Fruit fly (Drosophila melanogaster): ENCODE results near the gene CG12795.

The CG12795 gene

DNA sequence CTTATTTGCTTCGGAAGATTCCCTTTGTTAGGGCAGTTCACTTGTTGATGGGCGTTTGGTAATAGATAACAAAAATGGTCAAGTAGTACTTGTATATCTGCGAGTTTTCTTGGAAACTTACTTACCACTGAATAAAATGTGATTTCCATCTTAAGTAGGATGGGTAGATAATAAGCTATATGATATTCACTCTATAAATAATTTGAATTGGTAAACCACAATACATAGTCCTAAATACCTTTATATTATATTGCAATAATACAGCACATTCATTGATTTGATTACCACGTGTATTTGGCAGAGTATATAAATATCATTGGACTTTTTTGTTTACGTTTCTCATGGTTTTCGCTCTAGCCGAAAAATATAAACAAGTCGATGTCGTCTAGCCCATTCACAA is 23.7 kb downstream of the CG12795 start (continued):
- peak; percentile 49 for TF ChIP-seq sug (tag; optimal IDR thresholded peaks at IDR 0.05)
- TF ChIP-seq CG5245 (GFP tag; optimal IDR thresholded peaks at IDR 0.05): no peak
- TF ChIP-seq trh (GFP tag; optimal IDR thresholded peaks at IDR 0.05): no peak
- TF ChIP-seq NC2α (GFP tag; optimal IDR thresholded peaks at IDR 0.05): no peak
- no peak for TF ChIP-seq bigmax (GFP tag; optimal IDR thresholded peaks at IDR 0.05)
- TF ChIP-seq CG3407 (GFP tag; optimal IDR thresholded peaks at IDR 0.05): peak; percentile 6
- peak; percentile 10 for TF ChIP-seq cato (GFP tag; optimal IDR thresholded peaks at IDR 0.05; ENCODE audit: borderline replicate concordance)
- no peak for TF ChIP-seq Adf1 (GFP tag; IDR thresholded peaks at IDR 0.05)
- TF ChIP-seq CG2116 (GFP tag; optimal IDR thresholded peaks at IDR 0.05): no peak
- TF ChIP-seq ken (GFP tag; IDR thresholded peaks at IDR 0.05): no peak
- peak; percentile 19 for TF ChIP-seq CG14710 (tag; optimal IDR thresholded peaks at IDR 0.05)
- TF ChIP-seq Spps (tag; optimal IDR thresholded peaks at IDR 0.05): no peak
- TF ChIP-seq Mad (GFP tag; optimal IDR thresholded peaks at IDR 0.05): peak; percentile 4
- no peak for TF ChIP-seq MTF-1 (GFP tag; optimal IDR thresholded peaks at IDR 0.05; ENCODE audit: borderline replicate concordance)
- TF ChIP-seq CG6272 (GFP tag; IDR thresholded peaks at IDR 0.05): no peak
- TF ChIP-seq CG12744 (GFP tag; optimal IDR thresholded peaks at IDR 0.05): peak; percentile 26
- TF ChIP-seq CG1024 (GFP tag; IDR thresholded peaks at IDR 0.05): no peak
- no peak for TF ChIP-seq Drgx (GFP tag; IDR thresholded peaks at IDR 0.05)
- no peak for TF ChIP-seq CG16815 (GFP tag; optimal IDR thresholded peaks at IDR 0.05)
- TF ChIP-seq dimm (GFP tag; IDR thresholded peaks at IDR 0.05): no peak
- no peak for TF ChIP-seq Hey (tag; optimal IDR thresholded peaks at IDR 0.05)
- no peak for TF ChIP-seq CG1832 (GFP tag; optimal IDR thresholded peaks at IDR 0.05)
- peak; percentile 56 for TF ChIP-seq zfh2 (GFP tag; optimal IDR thresholded peaks at IDR 0.05)
- TF ChIP-seq CG2120 (GFP tag; optimal IDR thresholded peaks at IDR 0.05): peak; percentile 78
- TF ChIP-seq CG5180 (GFP tag; optimal IDR thresholded peaks at IDR 0.05): peak; percentile 47
- no peak for TF ChIP-seq CG7928 (GFP tag; optimal IDR thresholded peaks at IDR 0.05)
- TF ChIP-seq Dip3 (GFP tag; optimal IDR thresholded peaks at IDR 0.05): peak; percentile 48
- TF ChIP-seq CG2129 (GFP tag; IDR thresholded peaks at IDR 0.05; ENCODE audit: partially characterized antibody): no peak
- no peak for TF ChIP-seq CG17328 (GFP tag; IDR thresholded peaks at IDR 0.05)
- peak; percentile 58 for TF ChIP-seq Six4 (GFP tag; optimal IDR thresholded peaks at IDR 0.05)
- no peak for TF ChIP-seq pnt (GFP tag; optimal IDR thresholded peaks at IDR 0.05)
- TF ChIP-seq CG8359 (GFP tag; optimal IDR thresholded peaks at IDR 0.05; ENCODE audit: borderline replicate concordance): no peak
- TF ChIP-seq her (GFP tag; optimal IDR thresholded peaks at IDR 0.05): no peak
- peak; percentile 53 for TF ChIP-seq HLH54F (GFP tag; optimal IDR thresholded peaks at IDR 0.05)
- TF ChIP-seq tx (GFP tag; optimal IDR thresholded peaks at IDR 0.05): no peak
- TF ChIP-seq crol (GFP tag; IDR thresholded peaks at IDR 0.05): no peak
- peak; percentile 71 for TF ChIP-seq lilli (GFP tag; optimal IDR thresholded peaks at IDR 0.05)
- TF ChIP-seq wdn (GFP tag; IDR thresholded peaks at IDR 0.05): no peak
- TF ChIP-seq Sry-β (GFP tag; optimal IDR thresholded peaks at IDR 0.05): no peak
- peak; percentile 50 for TF ChIP-seq nau (GFP tag; optimal IDR thresholded peaks at IDR 0.05)
- no peak for TF ChIP-seq Awh (GFP tag; IDR thresholded peaks at IDR 0.05)
- TF ChIP-seq CG17359 (tag; optimal IDR thresholded peaks at IDR 0.05): peak; percentile 52
- TF ChIP-seq wek (GFP tag; optimal IDR thresholded peaks at IDR 0.05): no peak
- peak; percentile 67 for TF ChIP-seq HmgZ (tag; optimal IDR thresholded peaks at IDR 0.05)
- peak; percentile 82 for TF ChIP-seq row (GFP tag; IDR thresholded peaks at IDR 0.05)
- TF ChIP-seq dpn (GFP tag; optimal IDR thresholded peaks at IDR 0.05): peak; percentile 38 to 60
- TF ChIP-seq CG4820 (GFP tag; optimal IDR thresholded peaks at IDR 0.05): peak; percentile 9
- no peak for TF ChIP-seq Dad (GFP tag; optimal IDR thresholded peaks at IDR 0.05)
- no peak for TF ChIP-seq gt (GFP tag; IDR thresholded peaks at IDR 0.05)
- TF ChIP-seq hb (GFP tag; IDR thresholded peaks at IDR 0.05; ENCODE audit: partially characterized antibody): no peak
- TF ChIP-seq Doc2 (GFP tag; IDR thresholded peaks at IDR 0.05): no peak
- no peak for TF ChIP-seq lbe (GFP tag; optimal IDR thresholded peaks at IDR 0.05)
